ENCODE assay signal across 1 fruit fly cellular context in the genomic region with DNA sequence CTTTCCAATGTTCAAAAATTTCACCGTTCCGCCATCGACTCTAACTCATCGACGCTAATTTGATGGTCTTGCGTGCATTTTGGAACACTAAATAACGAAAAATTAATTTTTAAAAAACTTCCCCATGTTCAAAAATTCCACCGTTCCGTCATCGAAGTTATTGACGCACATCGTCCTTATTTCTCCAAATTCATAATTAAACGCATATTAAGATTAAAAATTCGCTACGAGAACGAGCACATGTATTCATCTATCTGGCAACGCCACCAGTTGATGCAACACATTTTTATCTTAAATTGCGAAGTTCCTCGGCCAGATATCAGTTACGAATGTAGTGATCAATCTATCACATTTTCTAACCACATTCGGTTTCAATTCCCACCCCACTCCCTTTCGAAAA.
TF ChIP-seq lines count a peak whose summit lies in the region.

A gene (plus strand): TSS at position 123 of the 400 bp plus-strand sequence.

TF ChIP-seq in whole organism, embryonic, 481 proteins besides CTCF, POLR2A, EP300 and RAD21 (continued from another document):
- peak; percentile 9 for TF ChIP-seq gfzf (GFP tag; optimal IDR thresholded peaks at IDR 0.05; lab: Kevin White, UChicago)
- TF ChIP-seq CG2116 (GFP tag; optimal IDR thresholded peaks at IDR 0.05; lab: Kevin White, UChicago) = peak; percentile 72
- peak; percentile 39 for TF ChIP-seq CG15479 (GFP tag; optimal IDR thresholded peaks at IDR 0.05; lab: Kevin White, UChicago)
- TF ChIP-seq Fer3 (tag; optimal IDR thresholded peaks at IDR 0.05; lab: Kevin White, UChicago) = peak; percentile 2
- TF ChIP-seq B-H2 (GFP tag; optimal IDR thresholded peaks at IDR 0.05; lab: Kevin White, UChicago) = no peak
- TF ChIP-seq ac (GFP tag; optimal IDR thresholded peaks at IDR 0.05; lab: Kevin White, UChicago) = no peak
- no peak for TF ChIP-seq CG9609 (GFP tag; optimal IDR thresholded peaks at IDR 0.05; lab: Kevin White, UChicago)
- TF ChIP-seq mirr (GFP tag; optimal IDR thresholded peaks at IDR 0.05; lab: Kevin White, UChicago) = no peak
- peak; percentile 7 for TF ChIP-seq jumu (GFP tag; optimal IDR thresholded peaks at IDR 0.05; lab: Kevin White, UChicago)
- TF ChIP-seq CG31365 (tag; optimal IDR thresholded peaks at IDR 0.05; lab: Kevin White, UChicago) = no peak
- no peak for TF ChIP-seq CG16815 (GFP tag; optimal IDR thresholded peaks at IDR 0.05; lab: Kevin White, UChicago)
- no peak for TF ChIP-seq CG4424 (GFP tag; optimal IDR thresholded peaks at IDR 0.05; lab: Kevin White, UChicago)
- peak; percentile 20 for TF ChIP-seq lab (GFP tag; optimal IDR thresholded peaks at IDR 0.05; lab: Kevin White, UChicago)
- TF ChIP-seq pfk (GFP tag; optimal IDR thresholded peaks at IDR 0.05; lab: Kevin White, UChicago) = peak; percentile 85
- no peak for TF ChIP-seq CG32767 (GFP tag; IDR thresholded peaks at IDR 0.05; lab: Robert Waterston, UW)
- TF ChIP-seq stwl (tag; optimal IDR thresholded peaks at IDR 0.05; lab: Kevin White, UChicago) = no peak
- no peak for TF ChIP-seq HmgD (GFP tag; optimal IDR thresholded peaks at IDR 0.05; lab: Kevin White, UChicago)
- no peak for TF ChIP-seq psq (GFP tag; optimal IDR thresholded peaks at IDR 0.05; lab: Kevin White, UChicago)
- TF ChIP-seq rib (GFP tag; IDR thresholded peaks at IDR 0.05; lab: Robert Waterston, UW) = no peak
- TF ChIP-seq H2.0 (GFP tag; IDR thresholded peaks at IDR 0.05; lab: Robert Waterston, UW) = 0 out of 2 replicates have a peak, but pooled peaks have one; percentile 31
- no peak for TF ChIP-seq Oli (tag; optimal IDR thresholded peaks at IDR 0.05; lab: Kevin White, UChicago)
- TF ChIP-seq NfI (GFP tag; optimal IDR thresholded peaks at IDR 0.05; lab: Kevin White, UChicago) = peak; percentile 7
- no peak for TF ChIP-seq CG7839 (tag; optimal IDR thresholded peaks at IDR 0.05; lab: Kevin White, UChicago)
- no peak for TF ChIP-seq CG7963 (GFP tag; IDR thresholded peaks at IDR 0.05; lab: Robert Waterston, UW; ENCODE audit: partially characterized antibody)
- peak; percentile 33 for TF ChIP-seq YL-1 (GFP tag; optimal IDR thresholded peaks at IDR 0.05; lab: Kevin White, UChicago)
- TF ChIP-seq CG14014 (GFP tag; IDR thresholded peaks at IDR 0.05; lab: Robert Waterston, UW) = no peak
- no peak for TF ChIP-seq Lpt (GFP tag; optimal IDR thresholded peaks at IDR 0.05; lab: Kevin White, UChicago)
- TF ChIP-seq CG33213 (GFP tag; optimal IDR thresholded peaks at IDR 0.05; lab: Kevin White, UChicago) = no peak
- no peak for TF ChIP-seq Hand (GFP tag; optimal IDR thresholded peaks at IDR 0.05; lab: Kevin White, UChicago)
- TF ChIP-seq Rx (GFP tag; IDR thresholded peaks at IDR 0.05; lab: Robert Waterston, UW) = no peak
- TF ChIP-seq Dip3 (GFP tag; optimal IDR thresholded peaks at IDR 0.05; lab: Kevin White, UChicago) = no peak
- peak; percentile 26 for TF ChIP-seq Camta (GFP tag; optimal IDR thresholded peaks at IDR 0.05; lab: Kevin White, UChicago)
- TF ChIP-seq CG17186 (GFP tag; optimal IDR thresholded peaks at IDR 0.05; lab: Kevin White, UChicago) = no peak
- TF ChIP-seq CG17328 (GFP tag; IDR thresholded peaks at IDR 0.05; lab: Robert Waterston, UW) = no peak
- no peak for TF ChIP-seq CG8359 (GFP tag; optimal IDR thresholded peaks at IDR 0.05; lab: Kevin White, UChicago; ENCODE audit: borderline replicate concordance)
- TF ChIP-seq prd (optimal IDR thresholded peaks at IDR 0.05; lab: Kevin White, UChicago) = no peak
- TF ChIP-seq prd (GFP tag; IDR thresholded peaks at IDR 0.05; lab: Robert Waterston, UW) = peak; percentile 46; the same call in 1 of the 3 replicates
